Fruit fly (Drosophila melanogaster): ENCODE measurements around the gene Eip75B.

DNA sequence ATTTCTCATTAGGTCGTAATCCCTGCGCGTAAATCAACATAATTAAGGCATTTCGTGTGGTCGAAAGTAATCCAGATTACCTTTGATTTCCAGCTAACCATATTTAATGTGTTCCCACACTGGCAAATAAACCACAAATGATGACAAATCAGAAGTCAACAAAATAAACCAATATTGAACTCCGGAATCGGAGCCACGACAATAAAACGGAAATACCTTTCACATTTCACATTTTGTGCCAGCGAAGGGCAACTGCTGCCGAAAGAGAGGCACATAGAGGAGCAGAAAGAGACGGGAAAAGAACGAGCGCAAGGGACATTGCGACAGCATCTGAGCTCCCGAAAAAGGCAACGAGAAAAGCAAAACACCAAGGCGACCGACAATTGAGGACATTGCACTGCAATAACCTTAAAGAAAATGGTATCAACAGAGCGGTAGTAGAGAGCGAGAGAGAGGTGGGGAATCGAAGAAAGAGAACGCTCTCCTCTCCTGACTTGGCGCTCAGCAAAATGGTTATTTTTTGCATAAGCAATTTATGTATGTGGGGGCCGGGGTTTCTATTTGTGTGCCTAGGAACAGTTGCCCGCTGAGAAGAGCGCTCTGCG is 89.0 kb downstream of the Eip75B start:
- no peak for TF ChIP-seq Myc (optimal IDR thresholded peaks at IDR 0.05)
- no peak for TF ChIP-seq ttk (optimal IDR thresholded peaks at IDR 0.05)
- TF ChIP-seq psq (optimal IDR thresholded peaks at IDR 0.05) = no peak
- TF ChIP-seq h (optimal IDR thresholded peaks at IDR 0.05) = no peak
- no peak for TF ChIP-seq Sin3A (optimal IDR thresholded peaks at IDR 0.05)
- no peak for TF ChIP-seq insv (optimal IDR thresholded peaks at IDR 0.05)
